Fruit fly (Drosophila melanogaster): ENCODE data around the gene CG6231.

The CG6231 gene

dm6 chr3R:19600335-19600734, 32.2 kb downstream of the CG6231 start, which contains the start of gene CG7333:
Gene CG7333, plus strand, starts transcription at chr3R:19600635.
- TF ChIP-seq Dfd (GFP tag; optimal IDR thresholded peaks at IDR 0.05) = no peak
- no peak for TF ChIP-seq jim (GFP tag; optimal IDR thresholded peaks at IDR 0.05)
- TF ChIP-seq fru (GFP tag; optimal IDR thresholded peaks at IDR 0.05) = no peak
- TF ChIP-seq Hr83 (GFP tag; optimal IDR thresholded peaks at IDR 0.05; ENCODE audit: poor library complexity, severe bottlenecking) = no peak

DNA sequence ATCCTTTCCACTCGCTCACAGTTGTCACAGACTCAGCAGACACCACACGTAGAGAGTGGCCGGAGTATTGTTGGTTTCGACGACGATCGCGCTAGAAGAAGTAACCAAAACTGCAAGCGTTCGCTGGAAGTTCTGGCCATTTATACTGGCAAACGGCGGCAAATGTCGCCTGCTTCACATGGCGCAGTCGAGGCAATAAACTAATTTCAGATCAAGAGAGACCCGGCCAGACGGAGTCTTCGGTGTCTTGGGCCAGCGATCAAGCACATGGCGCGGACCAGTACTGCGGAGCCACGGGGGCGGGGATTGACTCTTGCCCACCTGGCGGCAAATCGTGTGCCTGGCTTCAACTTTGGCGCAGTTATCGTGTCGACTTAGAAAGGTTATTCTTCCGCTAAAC, 33.7 kb downstream of the CG6231 start, which contains the start of gene Cpr92A:
Gene Cpr92A, minus strand, starts transcription at position 101 of the 400 bp plus-strand sequence.
- TF ChIP-seq jim (GFP tag; optimal IDR thresholded peaks at IDR 0.05) = no peak
- no peak for TF ChIP-seq Sp1 (GFP tag; optimal IDR thresholded peaks at IDR 0.05)
- TF ChIP-seq h (GFP tag; optimal IDR thresholded peaks at IDR 0.05) = no peak
- no peak for TF ChIP-seq Rel (GFP tag; optimal IDR thresholded peaks at IDR 0.05)
- no peak for TF ChIP-seq Rel (tag; optimal IDR thresholded peaks at IDR 0.05)
- no peak for TF ChIP-seq CG32264 (GFP tag; optimal IDR thresholded peaks at IDR 0.05)
- TF ChIP-seq dsf (GFP tag; optimal IDR thresholded peaks at IDR 0.05; ENCODE audit: borderline replicate concordance) = no peak
- TF ChIP-seq brk (GFP tag; optimal IDR thresholded peaks at IDR 0.05) = no peak
- TF ChIP-seq woc (GFP tag; optimal IDR thresholded peaks at IDR 0.05) = no peak
- no peak for TF ChIP-seq OdsH (GFP tag; optimal IDR thresholded peaks at IDR 0.05)
- no peak for TF ChIP-seq Abd-B (GFP tag; optimal IDR thresholded peaks at IDR 0.05)
- TF ChIP-seq Vsx2 (GFP tag; optimal IDR thresholded peaks at IDR 0.05; ENCODE audit: partially characterized antibody) = no peak
- TF ChIP-seq Myc (optimal IDR thresholded peaks at IDR 0.05) = no peak
- TF ChIP-seq CG9705 (GFP tag; optimal IDR thresholded peaks at IDR 0.05) = no peak
- no peak for TF ChIP-seq GATAd (GFP tag; optimal IDR thresholded peaks at IDR 0.05)
- no peak for TF ChIP-seq HLH106 (tag; optimal IDR thresholded peaks at IDR 0.05)
- no peak for TF ChIP-seq rgr (GFP tag; optimal IDR thresholded peaks at IDR 0.05)
- no peak for TF ChIP-seq foxo (GFP tag; optimal IDR thresholded peaks at IDR 0.05)
- TF ChIP-seq br (GFP tag; optimal IDR thresholded peaks at IDR 0.05) = no peak

DNA sequence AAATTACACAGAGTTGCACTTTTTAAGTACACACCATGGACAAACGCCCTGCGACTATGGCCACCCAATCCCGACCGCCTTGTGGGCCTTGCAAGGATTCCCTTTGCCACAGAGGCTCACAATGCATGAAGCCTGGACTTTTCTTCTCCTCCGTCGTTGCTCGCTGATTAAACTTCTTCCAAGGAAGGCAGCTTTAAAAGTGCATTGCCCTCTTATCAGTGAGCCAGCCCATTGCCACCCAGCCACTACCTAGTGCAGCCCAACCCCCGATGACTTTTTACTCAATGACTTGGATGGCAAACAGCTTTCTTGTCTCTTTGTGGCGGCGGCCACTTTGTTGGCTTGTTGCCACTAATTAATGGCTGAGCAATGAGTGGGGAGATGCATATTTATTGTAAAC, 44.9 kb downstream of the CG6231 start:
- TF ChIP-seq rgr (GFP tag; optimal IDR thresholded peaks at IDR 0.05) = no peak
- no peak for TF ChIP-seq Sp1 (GFP tag; optimal IDR thresholded peaks at IDR 0.05)
- no peak for TF ChIP-seq GATAd (GFP tag; optimal IDR thresholded peaks at IDR 0.05)
- TF ChIP-seq woc (GFP tag; optimal IDR thresholded peaks at IDR 0.05) = no peak
- TF ChIP-seq dsf (GFP tag; optimal IDR thresholded peaks at IDR 0.05; ENCODE audit: borderline replicate concordance) = no peak
- TF ChIP-seq pan (optimal IDR thresholded peaks at IDR 0.05) = no peak
- TF ChIP-seq Abd-B (GFP tag; optimal IDR thresholded peaks at IDR 0.05) = no peak

DNA sequence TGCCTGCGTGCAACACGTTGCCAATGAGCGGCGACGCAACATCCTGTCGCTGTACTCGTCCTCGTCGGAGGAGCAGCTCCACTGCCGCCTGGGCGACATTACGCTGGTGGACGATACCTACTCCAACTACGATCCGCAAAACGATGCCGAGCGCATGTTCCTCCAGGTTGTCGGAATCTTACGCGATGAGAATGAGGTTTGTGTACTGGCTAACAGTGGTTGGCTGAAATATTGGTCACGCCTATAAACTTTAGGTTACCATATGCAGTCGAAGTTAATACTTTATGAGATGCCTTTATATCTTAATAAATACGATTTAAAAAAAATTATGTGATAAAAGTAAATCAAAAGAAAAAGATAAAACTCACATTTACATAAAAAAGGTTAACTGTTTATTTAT, 46.2 kb downstream of the CG6231 start:
- TF ChIP-seq h (GFP tag; optimal IDR thresholded peaks at IDR 0.05) (no peak), Rel (GFP tag; optimal IDR thresholded peaks at IDR 0.05) (no peak), Rel (tag; optimal IDR thresholded peaks at IDR 0.05) (no peak), Mio (GFP tag; optimal IDR thresholded peaks at IDR 0.05) (no peak), ey (GFP tag; optimal IDR thresholded peaks at IDR 0.05) (no peak), lola (GFP tag; optimal IDR thresholded peaks at IDR 0.05) (no peak), jim (GFP tag; optimal IDR thresholded peaks at IDR 0.05) (no peak), Abd-B (GFP tag; optimal IDR thresholded peaks at IDR 0.05) (no peak), tai (GFP tag; optimal IDR thresholded peaks at IDR 0.05) (no peak), CG32264 (GFP tag; optimal IDR thresholded peaks at IDR 0.05) (no peak), dsf (GFP tag; optimal IDR thresholded peaks at IDR 0.05; ENCODE audit: borderline replicate concordance) (no peak), dl (GFP tag; optimal IDR thresholded peaks at IDR 0.05; ENCODE audit: insufficient read depth in 1 of 2, partially characterized antibody in 2 of 2) (no peak), rgr (GFP tag; optimal IDR thresholded peaks at IDR 0.05) (no peak), OdsH (GFP tag; optimal IDR thresholded peaks at IDR 0.05) (no peak), CrebA (GFP tag; optimal IDR thresholded peaks at IDR 0.05; ENCODE audit: borderline replicate concordance) (no peak), usp (GFP tag; optimal IDR thresholded peaks at IDR 0.05) (no peak), fru (GFP tag; optimal IDR thresholded peaks at IDR 0.05) (no peak), Hr83 (GFP tag; optimal IDR thresholded peaks at IDR 0.05; ENCODE audit: poor library complexity, severe bottlenecking) (no peak)

- TF ChIP-seq N (GFP tag; optimal IDR thresholded peaks at IDR 0.05) (no peak), sage (GFP tag; optimal IDR thresholded peaks at IDR 0.05) (no peak), h (GFP tag; optimal IDR thresholded peaks at IDR 0.05) (no peak), usp (GFP tag; optimal IDR thresholded peaks at IDR 0.05) (no peak), tai (GFP tag; optimal IDR thresholded peaks at IDR 0.05) (peak; percentile 49), foxo (GFP tag; optimal IDR thresholded peaks at IDR 0.05) (peak in 1 of 2 experiments; percentile 39), dl (GFP tag; optimal IDR thresholded peaks at IDR 0.05; ENCODE audit: insufficient read depth in 1 of 2, partially characterized antibody in 2 of 2) (no peak), Hr83 (GFP tag; optimal IDR thresholded peaks at IDR 0.05; ENCODE audit: poor library complexity, severe bottlenecking) (peak; percentile 93), dmrt93B (GFP tag; optimal IDR thresholded peaks at IDR 0.05) (peak; percentile 7), CG9705 (GFP tag; optimal IDR thresholded peaks at IDR 0.05) (peak; percentile 38), sv (GFP tag; optimal IDR thresholded peaks at IDR 0.05) (peak; percentile 59), dsf (GFP tag; optimal IDR thresholded peaks at IDR 0.05; ENCODE audit: borderline replicate concordance) (no peak), GATAd (GFP tag; optimal IDR thresholded peaks at IDR 0.05) (peak; percentile 14), Jra (GFP tag; optimal IDR thresholded peaks at IDR 0.05) (peak; percentile 37), CrebA (GFP tag; optimal IDR thresholded peaks at IDR 0.05; ENCODE audit: borderline replicate concordance) (no peak), rgr (GFP tag; optimal IDR thresholded peaks at IDR 0.05) (peak; percentile 73), Abd-B (GFP tag; optimal IDR thresholded peaks at IDR 0.05) (no peak), psq (GFP tag; optimal IDR thresholded peaks at IDR 0.05) (no peak), jim (GFP tag; optimal IDR thresholded peaks at IDR 0.05) (peak; percentile 21), Dfd (GFP tag; optimal IDR thresholded peaks at IDR 0.05) (no peak), Myc (optimal IDR thresholded peaks at IDR 0.05) (no peak), ey (GFP tag; optimal IDR thresholded peaks at IDR 0.05) (no peak), Hnf4 (GFP tag; optimal IDR thresholded peaks at IDR 0.05) (no peak), fru (GFP tag; optimal IDR thresholded peaks at IDR 0.05) (peak; percentile 54), br (GFP tag; optimal IDR thresholded peaks at IDR 0.05) (peak; percentile 57), Mio (GFP tag; optimal IDR thresholded peaks at IDR 0.05) (no peak), Dif (GFP tag; optimal IDR thresholded peaks at IDR 0.05; ENCODE audit: partially characterized antibody) (no peak)
Measured at dm6 chr3R:19584818-19585217, 47.7 kb downstream of the CG6231 start.
